Worm (Caenorhabditis elegans): ENCODE measurements around the gene pxn-1.

- TF ChIP-seq cog-1 (tag; optimal IDR thresholded peaks at IDR 0.05), result no peak
- no peak for TF ChIP-seq ztf-23 (GFP tag; IDR thresholded peaks at IDR 0.05)
- TF ChIP-seq klf-2 (GFP tag; conservative IDR thresholded peaks at IDR 0.05), result no peak
- no peak for TF ChIP-seq flt-1 (GFP tag; IDR thresholded peaks at IDR 0.05)
- no peak for TF ChIP-seq T22C8.4 (GFP tag; IDR thresholded peaks at IDR 0.05)
These were observed 33.9 kb upstream of the pxn-1 start for ce11 chrV:8460800-8461199.
